Worm (Caenorhabditis elegans) whole organism, L3 larva: Measurements from ENCODE around the gene sdz-10.

Experiments
- aly-2 ChIP-seq: fragments of 150-350 bp; optimal IDR thresholded peaks from 2 replicates; lab custom pipeline; 2014; ENCODE audit warnings: missing biosample characterization, missing genetic modification characterization
- ama-1 ChIP-seq: fragments of 150-350 bp; optimal IDR thresholded peaks from 2 replicates; lab custom pipeline; 2018
- egl-27 ChIP-seq: sonication (generic microtip); optimal IDR thresholded peaks from 4 replicates; lab custom pipeline; 2017; ENCODE audit warnings: missing biosample characterization, missing genetic modification reagents, missing genetic modification characterization
- elt-1 ChIP-seq: fragments of 150-350 bp; optimal IDR thresholded peaks from 2 replicates; lab custom pipeline; 2014; ENCODE audit warnings: missing biosample characterization, missing genetic modification characterization
- elt-3 ChIP-seq, 3 experiments: fragments of 150-350 bp in 1 of 3; sonication (generic microtip) in 2 of 3; optimal IDR thresholded peaks; 2 replicates in 2 of 3; 4 replicates in 1 of 3; lab custom pipeline; 2014 to 2017; ENCODE audit warnings: missing biosample characterization in 3 of 3, missing genetic modification characterization in 3 of 3
- fkh-2 ChIP-seq: fragments of 150-350 bp; optimal IDR thresholded peaks from 2 replicates; lab custom pipeline; 2014; ENCODE audit warnings: missing biosample characterization, missing genetic modification reagents, missing genetic modification characterization
- mml-1 ChIP-seq: fragments of 150-350 bp; sonication (generic microtip); optimal IDR thresholded peaks from 3 replicates; lab custom pipeline; 2014; ENCODE audit warnings: missing biosample characterization, missing genetic modification characterization
- nhr-237 ChIP-seq: fragments of 150-350 bp; optimal IDR thresholded peaks from 2 replicates; lab custom pipeline; 2014; ENCODE audit warnings: missing biosample characterization, missing genetic modification characterization
- nhr-25 ChIP-seq: sonication (generic microtip); optimal IDR thresholded peaks from 2 replicates; lab custom pipeline; 2017; ENCODE audit warnings: missing biosample characterization, missing genetic modification characterization
- pha-4 ChIP-seq: fragments of 150-350 bp; optimal IDR thresholded peaks from 2 replicates; lab custom pipeline; 2014; ENCODE audit warnings: missing biosample characterization, missing genetic modification reagents, missing genetic modification characterization
- unc-39 ChIP-seq: sonication (generic microtip); optimal IDR thresholded peaks from 4 replicates; lab custom pipeline; 2017; ENCODE audit warnings: missing biosample characterization, missing genetic modification characterization
- unc-62 ChIP-seq: fragments of 150-350 bp; sonication (generic microtip); optimal IDR thresholded peaks from 4 replicates; lab custom pipeline; 2014; ENCODE audit warnings: missing biosample characterization, missing genetic modification reagents, missing genetic modification characterization
- ztf-11 ChIP-seq: fragments of 150-350 bp; optimal IDR thresholded peaks from 2 replicates; lab custom pipeline; 2014; ENCODE audit warnings: missing biosample characterization, missing genetic modification characterization

DNA sequence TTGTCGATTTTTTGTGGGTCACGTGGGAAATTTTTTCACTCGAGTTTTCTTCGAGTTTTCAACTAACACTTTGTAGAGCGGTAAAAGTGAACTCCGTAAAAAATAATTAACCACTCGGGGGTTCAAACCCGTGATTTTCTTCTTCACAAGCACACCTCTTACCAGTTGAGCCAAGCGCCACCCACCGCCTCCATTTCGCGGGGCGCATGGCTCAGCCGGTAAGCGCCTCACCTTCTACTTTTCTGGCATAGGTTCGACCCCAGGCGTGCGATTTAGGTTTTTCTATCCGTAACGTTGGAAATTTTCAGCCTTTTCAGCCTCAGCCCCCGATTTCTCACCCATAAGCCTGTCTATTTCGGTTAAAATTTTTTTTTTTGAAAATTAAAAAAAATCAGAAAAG, 50.1 kb downstream of the sdz-10 start:
- TF ChIP-seq nhr-237 (tag; lab: Kevin White, UChicago), result no peak
- no peak for TF ChIP-seq elt-3 (tag; optimal IDR thresholded peaks at IDR 0.05; lab: Kevin White, UChicago)
- no peak for TF ChIP-seq mml-1 (tag; lab: Kevin White, UChicago)
- no peak for TF ChIP-seq nhr-25 (tag; lab: Kevin White, UChicago)
- TF ChIP-seq unc-62 (GFP tag; lab: Kevin White, UChicago), result no peak
- TF ChIP-seq fkh-2 (tag; lab: Kevin White, UChicago), result no peak
- TF ChIP-seq ztf-11 (tag; lab: Kevin White, UChicago), result no peak
- TF ChIP-seq aly-2 (tag; lab: Kevin White, UChicago), result no peak
- no peak for TF ChIP-seq elt-1
- TF ChIP-seq ama-1 (lab: Kevin White, UChicago), result no peak
- TF ChIP-seq egl-27, result no peak
- no peak for TF ChIP-seq pha-4
- TF ChIP-seq unc-39, result no peak
